Fruit fly (Drosophila melanogaster) whole organism, wandering third instar larva: ENCODE measurements around the gene Pgant35A.

Source experiments
- Abd-B ChIP-seq: fragments of >200 bp; optimal IDR thresholded peaks from 2 replicates; lab custom pipeline; 2017; ENCODE audit warnings: missing biosample characterization, missing genetic modification characterization
- CG9705 ChIP-seq: fragments of 200-800 bp; sonication (Bioruptor generic); optimal IDR thresholded peaks from 2 replicates; lab custom pipeline; 2018; ENCODE audit warnings: missing biosample characterization, mild to moderate bottlenecking, missing genetic modification characterization
- CrebA ChIP-seq: fragments of 200-800 bp; sonication (Bioruptor generic); optimal IDR thresholded peaks from 2 replicates; lab custom pipeline; 2016; ENCODE audit warnings: missing biosample characterization, mild to moderate bottlenecking, missing genetic modification characterization, borderline replicate concordance
- HLH106 ChIP-seq: fragments of 200-800 bp; optimal IDR thresholded peaks from 3 replicates; lab custom pipeline; 2019; ENCODE audit warnings: missing biosample characterization, mild to moderate bottlenecking, missing genetic modification characterization, moderate library complexity
- Hnf4 ChIP-seq: fragments of 200-800 bp; sonication (Bioruptor generic); optimal IDR thresholded peaks from 2 replicates; lab custom pipeline; 2016; ENCODE audit warnings: missing biosample characterization, mild to moderate bottlenecking, missing genetic modification characterization
- Hr78 ChIP-seq: fragments of >200 bp; optimal IDR thresholded peaks from 2 replicates; lab custom pipeline; 2017; ENCODE audit warnings: missing biosample characterization, missing genetic modification characterization
- Hr83 ChIP-seq: fragments of 200-300 bp; sonication (Bioruptor generic); optimal IDR thresholded peaks from 2 replicates; lab custom pipeline; 2016; ENCODE audit warnings: missing biosample characterization, mild to moderate bottlenecking, missing genetic modification characterization, moderate library complexity; ENCODE audit not compliant: poor library complexity, severe bottlenecking
- Mio ChIP-seq: sonication (Bioruptor generic); optimal IDR thresholded peaks from 2 replicates; lab custom pipeline; 2016; ENCODE audit warnings: missing biosample characterization, missing genetic modification characterization
- N ChIP-seq: fragments of >200 bp; optimal IDR thresholded peaks from 2 replicates; lab custom pipeline; 2018; ENCODE audit warnings: missing biosample characterization, missing external identifiers, missing genetic modification characterization
- OdsH ChIP-seq: fragments of 200-800 bp; sonication (Bioruptor generic); optimal IDR thresholded peaks from 2 replicates; lab custom pipeline; 2016; ENCODE audit warnings: missing biosample characterization, mild to moderate bottlenecking, missing genetic modification characterization
- Rel ChIP-seq, 2 experiments: fragments of 200-800 bp; sonication (Bioruptor generic) in 1 of 2; optimal IDR thresholded peaks; 2 replicates in 1 of 2; 3 replicates in 1 of 2; lab custom pipeline; 2016 to 2019; ENCODE audit warnings: mild to moderate bottlenecking in 2 of 2, missing biosample characterization in 2 of 2, missing genetic modification characterization in 2 of 2, moderate library complexity in 1 of 2
- Sp1 ChIP-seq: fragments of 200-800 bp; sonication (Bioruptor generic); optimal IDR thresholded peaks from 3 replicates; lab custom pipeline; 2019; ENCODE audit warnings: missing biosample characterization, mild to moderate bottlenecking, missing genetic modification characterization, moderate library complexity
- Vsx2 ChIP-seq: fragments of 200-300, 225-300 bp; sonication (Bioruptor generic); optimal IDR thresholded peaks from 2 replicates; lab custom pipeline; 2018; ENCODE audit warnings: missing biosample characterization, missing genetic modification characterization; ENCODE audit not compliant: partially characterized antibody
- br ChIP-seq: fragments of 200-800 bp; sonication (Bioruptor generic); optimal IDR thresholded peaks from 2 replicates; lab custom pipeline; 2016; ENCODE audit warnings: missing biosample characterization, missing genetic modification characterization
- brk ChIP-seq: fragments of 200-800 bp; sonication (Bioruptor generic); optimal IDR thresholded peaks from 2 replicates; lab custom pipeline; 2016; ENCODE audit warnings: missing biosample characterization, mild to moderate bottlenecking, missing genetic modification characterization
- dmrt93B ChIP-seq: fragments of 200-800 bp; sonication (Bioruptor generic); optimal IDR thresholded peaks from 2 replicates; lab custom pipeline; 2018; ENCODE audit warnings: missing biosample characterization, mild to moderate bottlenecking, missing genetic modification characterization
- ey ChIP-seq: fragments of 200-800 bp; sonication (Bioruptor generic); optimal IDR thresholded peaks from 2 replicates; lab custom pipeline; 2016; ENCODE audit warnings: missing biosample characterization, missing genetic modification characterization
- foxo ChIP-seq, 2 experiments: fragments of 200-800 bp; sonication (Bioruptor generic); optimal IDR thresholded peaks; 2 replicates in 1 of 2; 3 replicates in 1 of 2; lab custom pipeline; 2016 to 2017; ENCODE audit warnings: missing biosample characterization in 2 of 2, missing genetic modification characterization in 2 of 2
- fru ChIP-seq: fragments of 200-800 bp; sonication (Bioruptor generic); optimal IDR thresholded peaks from 3 replicates; lab custom pipeline; 2016; ENCODE audit warnings: missing biosample characterization, mild to moderate bottlenecking, missing genetic modification characterization
- h ChIP-seq: fragments of 200-800 bp; sonication (Bioruptor generic); optimal IDR thresholded peaks from 3 replicates; lab custom pipeline; 2016; ENCODE audit warnings: missing biosample characterization, mild to moderate bottlenecking, missing genetic modification characterization
- lola ChIP-seq: fragments of >200 bp; optimal IDR thresholded peaks from 2 replicates; lab custom pipeline; 2017; ENCODE audit warnings: missing biosample characterization, missing genetic modification characterization
- pan ChIP-seq: fragments of >200 bp; optimal IDR thresholded peaks from 2 replicates; lab custom pipeline; 2017
- psq ChIP-seq: fragments of 200-800 bp; sonication (Bioruptor generic); optimal IDR thresholded peaks from 3 replicates; lab custom pipeline; 2017; ENCODE audit warnings: missing biosample characterization, mild to moderate bottlenecking, missing genetic modification characterization, moderate library complexity
- rgr ChIP-seq: fragments of 200-800 bp; sonication (Bioruptor generic); optimal IDR thresholded peaks from 3 replicates; lab custom pipeline; 2016; ENCODE audit warnings: missing biosample characterization, mild to moderate bottlenecking, missing genetic modification characterization
- sage ChIP-seq: fragments of 200-800 bp; sonication (Bioruptor generic); optimal IDR thresholded peaks from 2 replicates; lab custom pipeline; 2016; ENCODE audit warnings: missing biosample characterization, mild to moderate bottlenecking, missing genetic modification characterization
- sv ChIP-seq: fragments of 200-800 bp; sonication (Bioruptor generic); optimal IDR thresholded peaks from 3 replicates; lab custom pipeline; 2016; ENCODE audit warnings: missing biosample characterization, missing genetic modification characterization
- tai ChIP-seq: sonication (Bioruptor generic); optimal IDR thresholded peaks from 2 replicates; lab custom pipeline; 2016; ENCODE audit warnings: missing biosample characterization, missing genetic modification characterization
- woc ChIP-seq: sonication (Bioruptor generic); optimal IDR thresholded peaks from 2 replicates; lab custom pipeline; 2016; ENCODE audit warnings: missing biosample characterization, mild to moderate bottlenecking, missing genetic modification characterization

Pgant35A gene

DNA sequence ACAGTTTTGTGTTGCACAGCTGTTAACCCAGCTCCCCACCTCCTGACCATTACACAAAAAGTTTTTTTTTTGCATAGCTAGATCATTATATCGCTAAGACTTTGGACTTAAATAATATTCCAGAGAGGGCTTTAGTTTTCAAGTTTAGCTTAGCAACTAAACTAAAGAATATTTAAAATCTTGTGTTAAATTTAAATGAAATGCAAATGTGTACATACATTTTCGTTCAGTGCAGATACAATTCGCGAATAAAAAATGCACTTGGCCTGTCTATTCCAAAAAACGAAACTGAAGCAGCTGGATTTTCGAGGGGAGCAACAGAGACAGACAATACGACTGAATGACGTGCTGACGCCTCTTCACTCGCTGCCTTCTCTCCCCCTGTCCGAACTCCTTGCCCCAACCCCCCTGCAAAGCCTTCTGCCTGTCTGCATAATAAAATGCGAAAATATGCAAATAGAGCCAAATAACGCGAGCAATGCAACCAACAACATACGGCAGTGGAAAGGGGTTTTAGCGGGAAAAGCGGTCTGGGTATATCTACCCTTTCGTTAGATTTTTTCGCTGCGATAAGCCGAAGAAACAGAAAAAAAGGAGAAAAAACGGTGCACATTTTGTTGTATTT, 42.7 kb downstream of the Pgant35A start:
- TF ChIP-seq br (GFP tag; lab: Kevin White, UChicago) (no peak), Abd-B (GFP tag; lab: Kevin White, UChicago) (no peak), HLH106 (tag; lab: Kevin White, UChicago) (no peak), ey (GFP tag; lab: Kevin White, UChicago) (no peak), lola (GFP tag; lab: Kevin White, UChicago) (no peak), tai (GFP tag; lab: Kevin White, UChicago) (no peak), Hnf4 (no peak), sage (GFP tag; lab: Kevin White, UChicago) (no peak), Hr78 (GFP tag; lab: Kevin White, UChicago) (no peak), pan (lab: Kevin White, UChicago) (no peak), sv (GFP tag; lab: Kevin White, UChicago) (no peak), h (GFP tag; lab: Kevin White, UChicago) (peak; percentile 20), rgr (GFP tag; lab: Kevin White, UChicago) (no peak), Rel (GFP tag; optimal IDR thresholded peaks at IDR 0.05; lab: Kevin White, UChicago) (no peak), Rel (tag; optimal IDR thresholded peaks at IDR 0.05; lab: Kevin White, UChicago) (no peak), foxo (GFP tag; optimal IDR thresholded peaks at IDR 0.05; lab: Kevin White, UChicago) (peak in 1 of 2 experiments; percentile 3), woc (GFP tag; lab: Kevin White, UChicago) (no peak)

DNA sequence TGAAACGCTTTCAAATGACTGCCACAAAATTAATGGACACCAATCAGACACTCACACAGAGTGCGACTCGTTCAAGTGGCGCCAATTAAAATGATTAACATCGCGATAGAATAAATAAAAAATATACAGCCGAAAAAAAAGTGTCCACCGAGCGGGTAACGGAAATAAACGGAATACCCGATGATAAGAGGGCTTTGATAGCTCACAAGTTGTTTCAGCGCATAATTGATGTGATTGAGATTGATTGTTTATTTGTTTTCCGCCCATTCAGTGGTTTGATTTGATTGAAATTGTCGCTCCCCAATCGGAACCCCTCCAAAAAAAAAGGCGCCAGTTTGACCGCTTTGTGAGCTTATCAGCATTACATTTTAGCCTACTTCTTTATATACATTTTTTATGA, 44.5 kb downstream of the Pgant35A start:
- TF ChIP-seq brk (no peak), Rel (GFP tag; optimal IDR thresholded peaks at IDR 0.05; lab: Kevin White, UChicago) (no peak), Rel (tag; optimal IDR thresholded peaks at IDR 0.05; lab: Kevin White, UChicago) (peak; percentile 18)

DNA sequence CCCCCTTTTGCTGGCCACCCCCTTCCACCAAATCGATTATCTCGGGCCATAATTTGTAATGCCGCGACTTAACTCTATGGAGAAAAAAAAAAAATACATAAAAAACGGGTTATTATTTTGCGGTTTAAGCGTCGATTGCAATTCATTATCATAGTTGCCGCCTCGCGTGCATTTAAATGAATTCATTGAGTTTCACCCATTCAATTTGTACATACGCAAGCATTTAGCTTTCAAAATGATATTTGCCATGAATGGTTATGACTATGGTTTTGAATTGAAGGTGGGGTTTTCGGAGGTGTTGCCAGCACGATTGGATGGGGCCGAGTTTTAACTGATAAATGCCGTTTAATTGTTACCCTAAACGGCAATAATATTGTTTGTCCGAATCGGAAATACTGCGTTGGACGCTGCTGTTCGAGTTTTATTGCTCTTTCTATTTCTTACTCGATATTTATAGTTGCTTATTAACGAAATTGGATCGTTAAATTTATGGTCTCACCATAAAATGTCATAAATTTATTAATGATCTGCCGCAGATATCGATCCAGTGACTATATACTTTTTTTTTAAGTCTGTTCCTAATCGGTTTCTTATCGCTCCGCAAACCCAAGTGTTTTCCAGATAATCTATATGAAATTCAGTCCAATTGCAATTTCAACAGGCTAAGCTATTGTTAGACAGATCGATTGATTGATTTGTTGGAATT, 45.8 kb downstream of the Pgant35A start:
- TF ChIP-seq Hr83 (GFP tag; lab: Kevin White, UChicago) (no peak), fru (GFP tag; lab: Kevin White, UChicago) (no peak), foxo (GFP tag; optimal IDR thresholded peaks at IDR 0.05; lab: Kevin White, UChicago) (peak in 1 of 2 experiments; percentile 18), dmrt93B (GFP tag; lab: Kevin White, UChicago) (no peak), Sp1 (GFP tag; lab: Kevin White, UChicago) (peak; percentile 13), CrebA (GFP tag; lab: Kevin White, UChicago) (peak; percentile 60), CG9705 (GFP tag; lab: Kevin White, UChicago) (no peak), h (GFP tag; lab: Kevin White, UChicago) (peak; percentile 3), HLH106 (tag; lab: Kevin White, UChicago) (no peak), psq (GFP tag; lab: Kevin White, UChicago) (no peak), N (GFP tag; lab: Kevin White, UChicago) (no peak), Mio (no peak), woc (GFP tag; lab: Kevin White, UChicago) (no peak)

dm6 chr2L:14408383-14409004, 49.4 kb downstream of the Pgant35A start:
- TF ChIP-seq HLH106 (tag; lab: Kevin White, UChicago) (no peak), CrebA (GFP tag; lab: Kevin White, UChicago) (no peak), OdsH (no peak), N (GFP tag; lab: Kevin White, UChicago) (no peak), Rel (GFP tag; optimal IDR thresholded peaks at IDR 0.05; lab: Kevin White, UChicago) (no peak), Rel (tag; optimal IDR thresholded peaks at IDR 0.05; lab: Kevin White, UChicago) (peak; percentile 72), Vsx2 (GFP tag; lab: Kevin White, UChicago) (no peak), psq (GFP tag; lab: Kevin White, UChicago) (no peak)
- TF ChIP-seq, all 38 proteins: peak for 1
